Worm (Caenorhabditis elegans) whole organism, L4 larva: ENCODE measurements around the gene sumv-1.
"Not testable (repeated sequence)": the region's sequence is repeated elsewhere in the genome, so short reads cannot be mapped to it uniquely, and the experiment has no call there.

Experiments
- D1046.2 ChIP-seq: fragments of 200-800 bp; sonication (Bioruptor generic); IDR thresholded peaks from 2 replicates; pipeline ENCODE4 v1.3.6; 2022; ENCODE audit warnings: missing genetic modification characterization, missing compliant biosample characterization
- F10B5.3 ChIP-seq: sonication (generic microtip); optimal IDR thresholded peaks from 2 replicates; lab custom pipeline; 2016; ENCODE audit warnings: mild to moderate bottlenecking, missing genetic modification characterization, missing compliant biosample characterization
- F26F4.8 ChIP-seq: fragments of 200-800 bp; sonication (Bioruptor generic); conservative IDR thresholded peaks from 2 replicates; pipeline ENCODE4 v1.3.6; 2022; ENCODE audit warnings: missing genetic modification characterization, missing compliant biosample characterization
- F37D6.2 ChIP-seq: sonication (generic microtip); optimal IDR thresholded peaks from 2 replicates; lab custom pipeline; 2016; ENCODE audit warnings: mild to moderate bottlenecking, missing genetic modification characterization, missing compliant biosample characterization
- F49E8.2 ChIP-seq: sonication (generic microtip); optimal IDR thresholded peaks from 2 replicates; lab custom pipeline; 2016; ENCODE audit warnings: missing compliant biosample characterization, mild to moderate bottlenecking, missing genetic modification characterization, borderline replicate concordance
- R02D3.7 ChIP-seq: fragments of 150-350 bp; sonication (generic microtip); optimal IDR thresholded peaks from 3 replicates; lab custom pipeline; 2014; ENCODE audit warnings: missing biosample characterization, missing genetic modification characterization
- T20F7.1 ChIP-seq: fragments of 200-800 bp; sonication (Bioruptor generic); optimal IDR thresholded peaks from 2 replicates; lab custom pipeline; 2018; ENCODE audit warnings: mild to moderate bottlenecking, missing genetic modification characterization, missing compliant biosample characterization
- Y105C5A.15 ChIP-seq: fragments of 200-800 bp; sonication (Bioruptor generic); IDR thresholded peaks from 2 replicates; pipeline ENCODE4 v1.3.6; 2022; ENCODE audit warnings: missing genetic modification characterization, missing compliant biosample characterization
- ZK337.2 ChIP-seq: fragments of 200-800 bp; sonication (Bioruptor generic); IDR thresholded peaks from 2 replicates; pipeline ENCODE4 v1.3.6; 2022; ENCODE audit warnings: missing genetic modification reagents, missing genetic modification characterization, missing compliant biosample characterization
- aha-1 ChIP-seq: fragments of 150-350 bp; peaks from one replicate; lab custom pipeline; 2014; ENCODE audit warnings: missing biosample characterization, missing genetic modification characterization
- ama-1 ChIP-seq: fragments of 150-350 bp; optimal IDR thresholded peaks from 2 replicates; lab custom pipeline; 2014; ENCODE audit warnings: inconsistent platforms, mixed read lengths
- ceh-20 ChIP-seq: fragments of 200-800 bp; sonication (Bioruptor generic); IDR thresholded peaks from 2 replicates; pipeline ENCODE4 v1.3.6; 2022; ENCODE audit warnings: missing genetic modification reagents, missing genetic modification characterization, missing compliant biosample characterization
- ceh-28 ChIP-seq: fragments of 150-350 bp; optimal IDR thresholded peaks from 2 replicates; lab custom pipeline; 2014; ENCODE audit warnings: missing biosample characterization, missing genetic modification reagents, missing genetic modification characterization
- ceh-44 ChIP-seq: fragments of 200-800 bp; sonication (Bioruptor generic); IDR thresholded peaks from 2 replicates; pipeline ENCODE4 v1.3.6; 2022; ENCODE audit warnings: missing genetic modification reagents, missing genetic modification characterization, missing compliant biosample characterization
- ctbp-1 ChIP-seq: fragments of 200-800 bp; sonication (Bioruptor generic); IDR thresholded peaks from 2 replicates; pipeline ENCODE4 v1.3.6; 2022; ENCODE audit warnings: missing genetic modification reagents, missing genetic modification characterization, missing compliant biosample characterization
- daf-16 ChIP-seq, 3 experiments: sonication (generic microtip); optimal IDR thresholded peaks; 2 replicates each; lab custom pipeline; 2016 to 2017; ENCODE audit warnings: missing genetic modification characterization in 3 of 3, missing genetic modification reagents in 3 of 3, mild to moderate bottlenecking in 2 of 3, missing compliant biosample characterization in 2 of 3, missing biosample characterization in 1 of 3, moderate library complexity in 1 of 3
- daf-8 ChIP-seq: fragments of 200-800 bp; sonication (Bioruptor generic); IDR thresholded peaks from 2 replicates; pipeline ENCODE4 v1.3.6; 2022; ENCODE audit warnings: missing genetic modification characterization, missing compliant biosample characterization
- dmd-8 ChIP-seq: fragments of 200-800 bp; sonication (Bioruptor generic); IDR thresholded peaks from 2 replicates; pipeline ENCODE4 v1.3.6; 2022; ENCODE audit warnings: missing genetic modification characterization, missing compliant biosample characterization
- dve-1 ChIP-seq: sonication (generic microtip); optimal IDR thresholded peaks from 2 replicates; lab custom pipeline; 2017; ENCODE audit warnings: antibody characterized with exemption, mild to moderate bottlenecking, missing genetic modification characterization, missing compliant biosample characterization; ENCODE audit not compliant: insufficient read depth
- fos-1 ChIP-seq: fragments of 150-350 bp; optimal IDR thresholded peaks from 2 replicates; lab custom pipeline; 2014; ENCODE audit warnings: missing biosample characterization, missing genetic modification characterization
- jun-1 ChIP-seq: fragments of 150-350 bp; optimal IDR thresholded peaks from 2 replicates; lab custom pipeline; 2014; ENCODE audit warnings: missing biosample characterization, missing genetic modification reagents, missing genetic modification characterization
- lim-7 ChIP-seq: fragments of 200-800 bp; sonication (Bioruptor generic); IDR thresholded peaks from 2 replicates; pipeline ENCODE4 v1.3.6; 2022; ENCODE audit warnings: missing genetic modification characterization, missing compliant biosample characterization
- lin-1 ChIP-seq: fragments of 200-800 bp; sonication (Bioruptor generic); IDR thresholded peaks from 2 replicates; pipeline ENCODE4 v1.3.6; 2022; ENCODE audit warnings: missing genetic modification reagents, missing genetic modification characterization, missing compliant biosample characterization
- lin-13 ChIP-seq: fragments of 150-350 bp; optimal IDR thresholded peaks from 2 replicates; lab custom pipeline; 2014; ENCODE audit warnings: missing biosample characterization, missing genetic modification reagents, missing genetic modification characterization
- lin-15B ChIP-seq: fragments of 150-350 bp; sonication (generic microtip); optimal IDR thresholded peaks from 3 replicates; lab custom pipeline; 2014; ENCODE audit warnings: missing biosample characterization, missing genetic modification characterization
- lin-38 ChIP-seq: fragments of 200-800 bp; sonication (Bioruptor generic); IDR thresholded peaks from 2 replicates; pipeline ENCODE4 v1.3.6; 2022; ENCODE audit warnings: missing genetic modification reagents, missing genetic modification characterization, missing compliant biosample characterization
- lir-3 ChIP-seq: sonication (generic microtip); optimal IDR thresholded peaks from 2 replicates; lab custom pipeline; 2016; ENCODE audit warnings: mild to moderate bottlenecking, missing genetic modification characterization, missing compliant biosample characterization
- madf-5 ChIP-seq, 2 experiments: fragments of 200-800 bp; sonication (Bioruptor generic); IDR thresholded peaks; 2 replicates each; pipeline ENCODE4 v1.3.6; 2022; ENCODE audit warnings: missing compliant biosample characterization in 2 of 2, missing genetic modification characterization in 2 of 2
- mdl-1 ChIP-seq, 2 experiments: fragments of 150-350 bp in 1 of 2; sonication (generic microtip) in 1 of 2; optimal IDR thresholded peaks; 2 replicates each; lab custom pipeline; 2014 to 2017; ENCODE audit warnings: missing biosample characterization in 2 of 2, missing genetic modification characterization in 2 of 2
- mdt-29 ChIP-seq: fragments of 200-800 bp; sonication (Bioruptor generic); IDR thresholded peaks from 2 replicates; pipeline ENCODE4 v1.3.6; 2022; ENCODE audit warnings: missing genetic modification reagents, missing genetic modification characterization, missing compliant biosample characterization
- mep-1 ChIP-seq: fragments of 150-350 bp; sonication (generic microtip); optimal IDR thresholded peaks from 3 replicates; lab custom pipeline; 2014; ENCODE audit warnings: missing biosample characterization, missing genetic modification characterization
- mes-2 ChIP-seq: sonication (generic microtip); optimal IDR thresholded peaks from 2 replicates; lab custom pipeline; 2016; ENCODE audit warnings: missing genotype, mild to moderate bottlenecking, missing genetic modification characterization, missing compliant biosample characterization; ENCODE audit not compliant: poor library complexity, severe bottlenecking
- mxl-2 ChIP-seq: fragments of 200-800 bp; sonication (Bioruptor generic); conservative IDR thresholded peaks from 2 replicates; pipeline ENCODE4 v1.3.6; 2022; ENCODE audit warnings: missing genetic modification reagents, missing genetic modification characterization, missing compliant biosample characterization
- nhr-10 ChIP-seq: fragments of 150-350 bp; optimal IDR thresholded peaks from 2 replicates; lab custom pipeline; 2014; ENCODE audit warnings: missing biosample characterization, missing genetic modification characterization
- nhr-111 ChIP-seq: fragments of 200-800 bp; sonication (Bioruptor generic); optimal IDR thresholded peaks from 2 replicates; lab custom pipeline; 2018; ENCODE audit warnings: mild to moderate bottlenecking, missing genetic modification characterization, missing compliant biosample characterization
- nhr-42 ChIP-seq: fragments of 200-800 bp; sonication (Bioruptor generic); IDR thresholded peaks from 2 replicates; pipeline ENCODE4 v1.3.6; 2022; ENCODE audit warnings: missing genetic modification characterization, missing compliant biosample characterization
- nhr-48 ChIP-seq: sonication (generic microtip); optimal IDR thresholded peaks from 2 replicates; lab custom pipeline; 2016; ENCODE audit warnings: mild to moderate bottlenecking, missing genetic modification characterization, missing compliant biosample characterization
- pha-4 ChIP-seq, 2 experiments: fragments of 150-350 bp in 1 of 2; fragments of 200-800 bp in 1 of 2; sonication (Bioruptor generic) in 1 of 2; IDR thresholded peaks in 1 of 2; optimal IDR thresholded peaks in 1 of 2; 2 replicates each; pipeline versions ENCODE4 v1.3.6 to Lab custom; 2014 to 2022; ENCODE audit warnings: missing genetic modification characterization in 2 of 2, missing genetic modification reagents in 2 of 2, missing biosample characterization in 1 of 2, missing compliant biosample characterization in 1 of 2
- spr-3 ChIP-seq: fragments of 200-800 bp; sonication (Bioruptor generic); optimal IDR thresholded peaks from 2 replicates; lab custom pipeline; 2018; ENCODE audit warnings: mild to moderate bottlenecking, missing genetic modification characterization, missing compliant biosample characterization
- tra-1 ChIP-seq: fragments of 200-800 bp; sonication (Bioruptor generic); IDR thresholded peaks from 2 replicates; pipeline ENCODE4 v1.3.6; 2022; ENCODE audit warnings: missing genetic modification reagents, missing genetic modification characterization, missing compliant biosample characterization
- unc-62 ChIP-seq, 3 experiments: fragments of 150-350 bp in 1 of 3; sonication (generic microtip); optimal IDR thresholded peaks in 2 of 3; peaks in 1 of 3; 1 replicate in 1 of 3; 2 replicates in 2 of 3; lab custom pipeline; 2014 to 2017; ENCODE audit warnings: missing biosample characterization in 3 of 3, missing genetic modification characterization in 3 of 3, missing genetic modification reagents in 3 of 3, missing genotype in 1 of 3
- vab-7 ChIP-seq: fragments of 200-800 bp; sonication (Bioruptor generic); IDR thresholded peaks from 2 replicates; pipeline ENCODE4 v1.3.6; 2022; ENCODE audit warnings: missing genetic modification reagents, missing genetic modification characterization, missing compliant biosample characterization
- zip-2 ChIP-seq: fragments of 150-350 bp; optimal IDR thresholded peaks from 2 replicates; lab custom pipeline; 2014; ENCODE audit warnings: missing biosample characterization, missing genetic modification characterization

The sumv-1 gene

DNA sequence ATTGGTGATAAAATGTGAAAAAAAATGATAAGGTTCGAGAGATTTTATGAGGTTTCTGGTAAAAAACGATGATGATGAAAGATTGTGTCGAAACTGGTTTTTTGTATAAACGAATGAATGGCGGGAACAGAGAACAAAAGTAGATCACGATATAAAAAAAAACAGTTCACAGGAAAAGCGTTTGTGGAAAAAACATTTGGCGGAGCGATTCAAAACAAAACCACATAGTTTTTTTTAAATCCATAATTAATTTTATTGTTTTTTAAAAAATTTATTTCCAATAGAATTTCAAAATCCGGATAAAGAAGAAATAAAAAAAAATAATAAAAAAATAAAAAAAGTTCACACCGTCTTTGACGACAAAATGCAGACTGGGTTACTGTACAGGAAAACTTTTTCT, 38.6 kb downstream of the sumv-1 start, which contains the start of gene ZC155.4:
Gene ZC155.4 (minus strand): TSS at position 101 of the 400 bp plus-strand sequence.
- TF ChIP-seq R02D3.7 (tag; lab: Kevin White, UChicago) (no peak), spr-3 (GFP tag; lab: Kevin White, UChicago) (no peak), nhr-10 (tag; lab: Kevin White, UChicago) (no peak), ceh-28 (tag; lab: Kevin White, UChicago) (no peak), dve-1 (tag; lab: Kevin White, UChicago) (no peak), ama-1 (no peak), F49E8.2 (tag; lab: Kevin White, UChicago) (no peak), nhr-42 (GFP tag; lab: Robert Waterston, UW) (no peak), nhr-111 (GFP tag; lab: Kevin White, UChicago) (no peak), lin-1 (GFP tag; lab: Robert Waterston, UW) (no peak), F10B5.3 (no peak), F37D6.2 (tag; lab: Kevin White, UChicago) (no peak), lin-13 (GFP tag; lab: Kevin White, UChicago) (no peak), pha-4 (GFP tag; IDR thresholded peaks at IDR 0.05; lab: Robert Waterston, UW) (no peak), pha-4 (tag; optimal IDR thresholded peaks at IDR 0.05; lab: Kevin White, UChicago) (no peak), nhr-48 (tag; lab: Kevin White, UChicago) (no peak), zip-2 (no peak), jun-1 (no peak), lin-15B (tag; lab: Kevin White, UChicago) (no peak), mdt-29 (GFP tag; lab: Robert Waterston, UW) (no peak)

- TF ChIP-seq nhr-42 (GFP tag; lab: Robert Waterston, UW): no peak
- no peak for TF ChIP-seq lin-15B (tag; lab: Kevin White, UChicago)
- peak in 1 of 2 experiments; percentile 90 for TF ChIP-seq unc-62 (GFP tag; optimal IDR thresholded peaks at IDR 0.05 in 1 of 2; lab: Kevin White, UChicago)
- TF ChIP-seq unc-62 (tag; optimal IDR thresholded peaks at IDR 0.05; lab: Kevin White, UChicago): no peak
- TF ChIP-seq lin-38: no peak
- no peak for TF ChIP-seq fos-1 (tag; lab: Kevin White, UChicago)
Measured at ce11 chrIII:5214162-5214561, 39.8 kb downstream of the sumv-1 start.

- TF ChIP-seq aha-1 (tag; lab: Kevin White, UChicago) (peak; percentile 14), mes-2 (peak; percentile 23), T20F7.1 (GFP tag; lab: Kevin White, UChicago) (peak; percentile 52), D1046.2 (0 out of 2 replicates have a peak, but pooled peaks have one; percentile 49), vab-7 (GFP tag; lab: Robert Waterston, UW) (peak; percentile 75), ceh-20 (GFP tag; lab: Robert Waterston, UW) (peak; percentile 78; the same call in 1 of the 2 replicates), dmd-8 (GFP tag; lab: Robert Waterston, UW) (peak; percentile 68), dve-1 (tag; lab: Kevin White, UChicago) (peak; percentile 70), jun-1 (peak; percentile 45), Y105C5A.15 (0 out of 2 replicates have a peak, but pooled peaks have one; percentile 36), nhr-48 (tag; lab: Kevin White, UChicago) (peak; percentile 77), lim-7 (peak; percentile 57; the same call in 1 of the 2 replicates), F37D6.2 (tag; lab: Kevin White, UChicago) (peak; percentile 57), mep-1 (peak; percentile 76), spr-3 (GFP tag; lab: Kevin White, UChicago) (peak; percentile 76), mxl-2 (GFP tag; lab: Robert Waterston, UW) (0 out of 2 replicates have a peak, but pooled peaks have one; percentile 18), F26F4.8 (GFP tag; lab: Robert Waterston, UW) (0 out of 2 replicates have a peak, but pooled peaks have one; percentile 61), nhr-111 (GFP tag; lab: Kevin White, UChicago) (peak; percentile 35), lir-3 (tag; lab: Kevin White, UChicago) (peak; percentile 43), lin-38 (peak; percentile 80), ctbp-1 (GFP tag; lab: Robert Waterston, UW) (peak; percentile 84), ceh-44 (GFP tag; lab: Robert Waterston, UW) (peak; percentile 6; the same call in 1 of the 2 replicates), daf-8 (peak; percentile 88; the same call in 1 of the 2 replicates), zip-2 (peak; percentile 52), tra-1 (GFP tag; lab: Robert Waterston, UW) (peak; percentile 73; the same call in 1 of the 2 replicates), ZK337.2 (peak; percentile 47; the same call in 1 of the 2 replicates), madf-5 (GFP tag; IDR thresholded peaks at IDR 0.05; lab: Robert Waterston, UW) (peak in 1 of 2 experiments; percentile 26; a peak in 1 of 4 replicates), F10B5.3 (peak; percentile 67), daf-16 (GFP tag; optimal IDR thresholded peaks at IDR 0.05; lab: Kevin White, UChicago) (peak; percentile 57 to 83), mdl-1 (tag; optimal IDR thresholded peaks at IDR 0.05; lab: Kevin White, UChicago) (peak in 1 of 2 experiments; percentile 40)
- not testable (repeated sequence) for TF ChIP-seq daf-16 (tag; optimal IDR thresholded peaks at IDR 0.05; lab: Kevin White, UChicago)
Measured at ce11 chrIII:5211137-5211648, 42.8 kb downstream of the sumv-1 start.
